Worm (Caenorhabditis elegans) whole organism, L1 larva: Measurements from ENCODE around the gene klp-7.

Experiments used
- C16A3.4 ChIP-seq: fragments of 150-350 bp; optimal IDR thresholded peaks from 2 replicates; lab custom pipeline; 2014; ENCODE audit warnings: missing biosample characterization, missing genetic modification characterization
- C34B4.2 ChIP-seq: sonication (generic microtip); optimal IDR thresholded peaks from 2 replicates; lab custom pipeline; 2017; ENCODE audit warnings: mild to moderate bottlenecking, missing genetic modification characterization, missing compliant biosample characterization
- F16B12.6 ChIP-seq: fragments of 150-350 bp; optimal IDR thresholded peaks from 2 replicates; lab custom pipeline; 2014; ENCODE audit warnings: missing biosample characterization, missing genetic modification characterization
- Y116A8C.19 ChIP-seq: sonication (generic microtip); optimal IDR thresholded peaks from 2 replicates; lab custom pipeline; 2016; ENCODE audit warnings: missing compliant biosample characterization, missing genetic modification characterization, borderline replicate concordance
- aha-1 ChIP-seq: fragments of 150-350 bp; optimal IDR thresholded peaks from 2 replicates; lab custom pipeline; 2014; ENCODE audit warnings: missing biosample characterization, missing genetic modification characterization
- aly-2 ChIP-seq: fragments of 150-350 bp; optimal IDR thresholded peaks from 2 replicates; lab custom pipeline; 2014; ENCODE audit warnings: missing biosample characterization, missing genetic modification characterization
- blmp-1 ChIP-seq: fragments of 150-350 bp; optimal IDR thresholded peaks from 2 replicates; lab custom pipeline; 2014; ENCODE audit warnings: missing biosample characterization, missing genetic modification characterization
- ceh-88 ChIP-seq: fragments of 200-800 bp; sonication (Bioruptor generic); IDR thresholded peaks from 2 replicates; pipeline ENCODE4 v1.3.6; 2022; ENCODE audit warnings: missing genetic modification characterization, missing compliant biosample characterization
- dpl-1 ChIP-seq, 3 experiments: fragments of 150-350 bp in 2 of 3; sonication (generic microtip) in 1 of 3; optimal IDR thresholded peaks; 2 replicates each; lab custom pipeline; 2014 to 2017; ENCODE audit warnings: missing biosample characterization in 3 of 3, missing genetic modification characterization in 3 of 3, missing genetic modification reagents in 3 of 3
- efl-3 ChIP-seq: fragments of 200-800 bp; sonication (Bioruptor generic); optimal IDR thresholded peaks from 2 replicates; lab custom pipeline; 2018; ENCODE audit warnings: mild to moderate bottlenecking, missing genetic modification characterization, missing compliant biosample characterization
- egl-13 ChIP-seq: sonication (generic microtip); optimal IDR thresholded peaks from 2 replicates; lab custom pipeline; 2016; ENCODE audit warnings: missing genotype, missing genetic modification reagents, missing genetic modification characterization, missing compliant biosample characterization
- egl-27 ChIP-seq, 2 experiments: fragments of 150-350 bp in 1 of 2; sonication (generic microtip); optimal IDR thresholded peaks; 3 replicates each; lab custom pipeline; 2017 to 2018; ENCODE audit warnings: missing biosample characterization in 2 of 2, missing genetic modification characterization in 2 of 2, missing genetic modification reagents in 2 of 2
- elt-2 ChIP-seq: sonication (generic microtip); optimal IDR thresholded peaks from 2 replicates; lab custom pipeline; 2016; ENCODE audit warnings: missing genetic modification characterization, mild to moderate bottlenecking, inconsistent platforms, missing compliant biosample characterization, missing genetic modification reagents
- elt-3 ChIP-seq, 6 experiments: fragments of 150-350 bp in 1 of 6; sonication (generic microtip); optimal IDR thresholded peaks; 2 replicates each; lab custom pipeline; 2017 to 2018; ENCODE audit warnings: missing biosample characterization in 6 of 6, missing genetic modification characterization in 6 of 6, inconsistent platforms in 1 of 6
- ets-5 ChIP-seq: fragments of 200-800 bp; sonication (Bioruptor generic); IDR thresholded peaks from 2 replicates; pipeline ENCODE4 v1.3.6; 2022; ENCODE audit warnings: missing genetic modification characterization, missing compliant biosample characterization
- fkh-10 ChIP-seq: sonication (generic microtip); optimal IDR thresholded peaks from 2 replicates; lab custom pipeline; 2017; ENCODE audit warnings: missing biosample characterization, missing genetic modification reagents, missing genetic modification characterization
- fkh-8 ChIP-seq: sonication (generic microtip); optimal IDR thresholded peaks from 2 replicates; lab custom pipeline; 2016; ENCODE audit warnings: mild to moderate bottlenecking, missing genetic modification characterization, missing compliant biosample characterization
- fos-1 ChIP-seq: fragments of 150-350 bp; optimal IDR thresholded peaks from 2 replicates; lab custom pipeline; 2014; ENCODE audit warnings: missing biosample characterization, missing genetic modification characterization
- grh-1 ChIP-seq: fragments of 200-800 bp; sonication (Bioruptor generic); IDR thresholded peaks from 2 replicates; pipeline ENCODE4 v1.3.6; 2022; ENCODE audit warnings: missing genetic modification reagents, missing genetic modification characterization, missing compliant biosample characterization
- hlh-4 ChIP-seq: sonication (generic microtip); optimal IDR thresholded peaks from 2 replicates; lab custom pipeline; 2016; ENCODE audit warnings: mild to moderate bottlenecking, missing genetic modification characterization, missing compliant biosample characterization
- hpl-2 ChIP-seq: fragments of 150-350 bp; optimal IDR thresholded peaks from 2 replicates; lab custom pipeline; 2014; ENCODE audit warnings: missing biosample characterization, missing genetic modification reagents, missing genetic modification characterization
- isw-1 ChIP-seq: fragments of 200-800 bp; sonication (Bioruptor generic); IDR thresholded peaks from 2 replicates; pipeline ENCODE4 v1.3.6; 2022; ENCODE audit warnings: missing genetic modification characterization, missing compliant biosample characterization
- jun-1 ChIP-seq: fragments of 150-350 bp; optimal IDR thresholded peaks from 2 replicates; lab custom pipeline; 2014; ENCODE audit warnings: missing biosample characterization, missing genetic modification reagents, missing genetic modification characterization
- lin-13 ChIP-seq: fragments of 150-350 bp; optimal IDR thresholded peaks from 2 replicates; lab custom pipeline; 2014; ENCODE audit warnings: missing biosample characterization, missing genetic modification reagents, missing genetic modification characterization
- lin-14 ChIP-seq: fragments of 200-800 bp; sonication (Bioruptor generic); optimal IDR thresholded peaks from 2 replicates; lab custom pipeline; 2018; ENCODE audit warnings: mild to moderate bottlenecking, missing genetic modification characterization, moderate library complexity, missing compliant biosample characterization
- lin-15B ChIP-seq: fragments of 150-350 bp; sonication (generic microtip); optimal IDR thresholded peaks from 3 replicates; lab custom pipeline; 2014; ENCODE audit warnings: missing biosample characterization, missing genetic modification characterization
- lin-39 ChIP-seq: fragments of 150-350 bp; optimal IDR thresholded peaks from 2 replicates; lab custom pipeline; 2014; ENCODE audit warnings: missing biosample characterization, missing genetic modification reagents, missing genetic modification characterization
- lsy-2 ChIP-seq, 2 experiments: fragments of 150-350 bp; optimal IDR thresholded peaks; 2 replicates each; lab custom pipeline; 2014; ENCODE audit warnings: missing biosample characterization in 2 of 2, missing genetic modification characterization in 2 of 2
- mef-2 ChIP-seq: fragments of 150-350 bp; optimal IDR thresholded peaks from 2 replicates; lab custom pipeline; 2014; ENCODE audit warnings: missing biosample characterization, missing genetic modification characterization
- nhr-12 ChIP-seq: sonication (generic microtip); optimal IDR thresholded peaks from 2 replicates; lab custom pipeline; 2017; ENCODE audit warnings: missing biosample characterization, missing genetic modification characterization
- nhr-19 ChIP-seq: fragments of 200-800 bp; sonication (Bioruptor generic); conservative IDR thresholded peaks from 2 replicates; pipeline ENCODE4 v1.3.6; 2022; ENCODE audit warnings: missing genetic modification characterization, missing compliant biosample characterization
- nhr-28 ChIP-seq: fragments of 150-350 bp; optimal IDR thresholded peaks from 2 replicates; lab custom pipeline; 2014; ENCODE audit warnings: missing biosample characterization, missing genetic modification characterization
- nhr-47 ChIP-seq: sonication (generic microtip); optimal IDR thresholded peaks from 2 replicates; lab custom pipeline; 2016; ENCODE audit warnings: mild to moderate bottlenecking, missing genetic modification characterization, moderate library complexity, missing compliant biosample characterization
- nhr-71 ChIP-seq: sonication (generic microtip); optimal IDR thresholded peaks from 2 replicates; lab custom pipeline; 2016; ENCODE audit warnings: mild to moderate bottlenecking, missing genetic modification characterization, moderate library complexity, missing compliant biosample characterization
- nhr-76 ChIP-seq: sonication (generic microtip); optimal IDR thresholded peaks from 2 replicates; lab custom pipeline; 2017; ENCODE audit warnings: missing biosample characterization, missing genetic modification characterization
- nhr-77 ChIP-seq: fragments of 150-350 bp; optimal IDR thresholded peaks from 2 replicates; lab custom pipeline; 2014; ENCODE audit warnings: missing biosample characterization, missing genetic modification characterization
- nhr-85 ChIP-seq: sonication (generic microtip); peaks from one replicate; lab custom pipeline; 2016; ENCODE audit warnings: missing genetic modification characterization, inconsistent platforms, missing compliant biosample characterization
- pag-3 ChIP-seq: sonication (generic microtip); optimal IDR thresholded peaks from 2 replicates; lab custom pipeline; 2017; ENCODE audit warnings: missing genetic modification characterization, mild to moderate bottlenecking, missing compliant biosample characterization, antibody characterized with exemption, borderline replicate concordance; ENCODE audit not compliant: insufficient read depth
- pqm-1 ChIP-seq: sonication (generic microtip); optimal IDR thresholded peaks from 3 replicates; lab custom pipeline; 2017; ENCODE audit warnings: missing biosample characterization, missing genetic modification characterization
- skn-1 ChIP-seq: fragments of 150-350 bp; optimal IDR thresholded peaks from 2 replicates; lab custom pipeline; 2014; ENCODE audit warnings: missing biosample characterization, missing genetic modification characterization
- snpc-4 ChIP-seq: fragments of 150-350 bp; optimal IDR thresholded peaks from 2 replicates; lab custom pipeline; 2014; ENCODE audit warnings: missing biosample characterization, missing genetic modification characterization
- sptf-1 ChIP-seq: fragments of 150-350 bp; optimal IDR thresholded peaks from 2 replicates; lab custom pipeline; 2014; ENCODE audit warnings: missing biosample characterization, missing genetic modification characterization
- sup-37 ChIP-seq: fragments of 200-800 bp; sonication (Bioruptor generic); optimal IDR thresholded peaks from 2 replicates; lab custom pipeline; 2018; ENCODE audit warnings: mild to moderate bottlenecking, missing genetic modification characterization, missing compliant biosample characterization
- swsn-7 ChIP-seq: sonication (generic microtip); optimal IDR thresholded peaks from 2 replicates; lab custom pipeline; 2016; ENCODE audit warnings: missing genetic modification characterization, missing compliant biosample characterization
- tbx-2 ChIP-seq: sonication (generic microtip); optimal IDR thresholded peaks from 2 replicates; lab custom pipeline; 2016; ENCODE audit warnings: missing genetic modification characterization, missing compliant biosample characterization
- unc-130 ChIP-seq: fragments of 150-350 bp; optimal IDR thresholded peaks from 2 replicates; lab custom pipeline; 2017; ENCODE audit warnings: missing biosample characterization, missing genetic modification characterization, inconsistent platforms
- unc-30 ChIP-seq: sonication (generic microtip); optimal IDR thresholded peaks from 2 replicates; lab custom pipeline; 2017; ENCODE audit warnings: missing biosample characterization, missing genetic modification characterization
- unc-86 ChIP-seq: sonication (generic microtip); optimal IDR thresholded peaks from 2 replicates; lab custom pipeline; 2016; ENCODE audit warnings: missing genetic modification characterization, missing compliant biosample characterization
- xbp-1 ChIP-seq: sonication (generic microtip); optimal IDR thresholded peaks from 2 replicates; lab custom pipeline; 2016; ENCODE audit warnings: missing genetic modification characterization, missing compliant biosample characterization
- zip-4 ChIP-seq: fragments of 200-800 bp; sonication (Bioruptor generic); optimal IDR thresholded peaks from 2 replicates; lab custom pipeline; 2018; ENCODE audit warnings: mild to moderate bottlenecking, missing genetic modification characterization, moderate library complexity, missing compliant biosample characterization
- ztf-11 ChIP-seq, 2 experiments: sonication (generic microtip); optimal IDR thresholded peaks; 2 replicates each; lab custom pipeline; 2016 to 2017; ENCODE audit warnings: missing genetic modification characterization in 2 of 2, missing biosample characterization in 1 of 2, missing compliant biosample characterization in 1 of 2

klp-7 gene

DNA sequence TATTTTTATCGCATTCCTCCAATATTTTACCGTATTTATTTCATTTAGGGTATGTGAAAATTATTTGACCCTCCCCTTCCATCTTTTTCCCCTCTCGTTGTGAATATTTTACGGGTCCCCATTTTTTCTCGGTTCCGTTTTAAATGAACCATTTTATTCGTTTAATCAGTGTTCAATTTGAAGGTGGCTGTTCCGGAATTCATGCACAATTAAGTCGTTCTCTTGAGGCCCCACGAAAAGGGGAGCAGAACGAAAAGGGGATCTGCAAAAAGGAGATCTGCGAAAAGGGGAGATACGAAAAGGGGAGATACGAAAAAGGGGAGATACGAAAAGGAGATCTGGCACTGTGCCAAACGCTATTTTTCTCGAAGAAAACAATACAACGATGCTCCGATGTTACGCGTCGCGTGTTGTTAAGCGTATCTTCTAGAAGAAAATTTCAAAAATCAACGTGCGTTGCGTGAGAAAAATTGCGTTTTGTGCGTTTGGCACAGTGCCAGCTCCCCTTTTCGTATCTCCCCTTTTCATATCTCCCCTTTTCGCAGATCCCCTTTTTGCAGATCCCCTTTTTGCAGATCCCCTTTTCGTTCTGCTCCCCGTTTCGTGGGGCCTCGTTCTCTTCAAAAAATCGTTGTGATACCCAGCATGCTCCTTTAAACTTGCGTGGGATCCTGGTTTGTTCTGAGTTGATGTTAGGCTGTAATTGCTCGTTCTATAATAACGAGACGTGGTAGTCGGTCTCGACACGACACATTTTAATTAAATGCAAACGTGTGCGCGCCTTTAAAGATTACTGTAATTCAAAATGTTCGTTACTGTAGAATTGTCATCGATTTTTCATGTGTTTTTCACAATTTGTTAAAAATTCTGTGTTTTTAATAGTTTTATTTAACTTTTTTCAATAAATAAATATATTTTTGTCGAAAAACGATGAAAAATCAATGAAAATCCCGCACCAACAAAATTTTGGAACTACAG, 5.4 kb downstream of the klp-7 start (continued):
- TF ChIP-seq elt-2 (tag; lab: Kevin White, UChicago) (no peak), swsn-7 (peak; percentile 29), nhr-47 (peak; percentile 43), nhr-71 (tag; lab: Kevin White, UChicago) (peak; percentile 51), grh-1 (GFP tag; lab: Robert Waterston, UW) (no peak), blmp-1 (tag; lab: Kevin White, UChicago) (no peak), jun-1 (tag; lab: Kevin White, UChicago) (no peak), fkh-8 (tag; lab: Kevin White, UChicago) (no peak), nhr-19 (GFP tag; lab: Robert Waterston, UW) (peak; percentile 47), sup-37 (GFP tag; lab: Kevin White, UChicago) (no peak), aha-1 (no peak), efl-3 (GFP tag; lab: Kevin White, UChicago) (no peak), nhr-76 (tag; lab: Kevin White, UChicago) (no peak), nhr-77 (tag; lab: Kevin White, UChicago) (no peak), lsy-2 (tag; optimal IDR thresholded peaks at IDR 0.05; lab: Kevin White, UChicago) (no peak), unc-86 (tag; lab: Kevin White, UChicago) (peak; percentile 32), xbp-1 (tag; lab: Kevin White, UChicago) (peak; percentile 28), nhr-28 (tag; lab: Kevin White, UChicago) (no peak), egl-13 (no peak), hlh-4 (tag; lab: Kevin White, UChicago) (no peak), pqm-1 (tag; lab: Kevin White, UChicago) (no peak), lin-15B (no peak), unc-30 (no peak), elt-3 (tag; optimal IDR thresholded peaks at IDR 0.05; lab: Kevin White, UChicago) (no peak), tbx-2 (tag; lab: Kevin White, UChicago) (peak; percentile 36), egl-27 (tag; optimal IDR thresholded peaks at IDR 0.05; lab: Kevin White, UChicago) (no peak), lin-13 (no peak), unc-130 (tag; lab: Kevin White, UChicago) (no peak), Y116A8C.19 (tag; lab: Kevin White, UChicago) (no peak), F16B12.6 (no peak), fkh-10 (no peak), lin-14 (GFP tag; lab: Kevin White, UChicago) (no peak), isw-1 (GFP tag; lab: Robert Waterston, UW) (no peak; the same call in 1 of the 2 replicates), aly-2 (tag; lab: Kevin White, UChicago) (no peak), dpl-1 (GFP tag; optimal IDR thresholded peaks at IDR 0.05; lab: Kevin White, UChicago) (no peak), nhr-12 (tag; lab: Kevin White, UChicago) (no peak), lin-39 (tag; lab: Kevin White, UChicago) (no peak), skn-1 (tag; lab: Kevin White, UChicago) (no peak), nhr-85 (peak; percentile 20), fos-1 (tag; lab: Kevin White, UChicago) (no peak), pag-3 (tag; lab: Kevin White, UChicago) (no peak), ets-5 (GFP tag; lab: Robert Waterston, UW) (no peak), C16A3.4 (tag; lab: Kevin White, UChicago) (no peak), ceh-88 (GFP tag; lab: Robert Waterston, UW) (no peak), hpl-2 (GFP tag; lab: Kevin White, UChicago) (no peak), sptf-1 (no peak), ztf-11 (tag; optimal IDR thresholded peaks at IDR 0.05; lab: Kevin White, UChicago) (peak in 1 of 2 experiments; percentile 56), zip-4 (no peak), mef-2 (no peak), snpc-4 (tag; lab: Kevin White, UChicago) (no peak), C34B4.2 (tag; lab: Kevin White, UChicago) (no peak)
